Worm (Caenorhabditis elegans) whole organism, L4 larva: ENCODE measurements around the gene F49C5.16.
A peak's percentile ranks its signal among the peaks of the same experiment; 100 is the strongest.

Experiments used
- F37D6.2 ChIP-seq: sonication (generic microtip); optimal IDR thresholded peaks from 2 replicates; lab custom pipeline; 2016; ENCODE audit warnings: mild to moderate bottlenecking, missing genetic modification characterization, missing compliant biosample characterization
- Y105C5A.15 ChIP-seq: fragments of 200-800 bp; sonication (Bioruptor generic); IDR thresholded peaks from 2 replicates; pipeline ENCODE4 v1.3.6; 2022; ENCODE audit warnings: missing genetic modification characterization, missing compliant biosample characterization
- Y48G9A.11 ChIP-seq: fragments of 200-800 bp; sonication (Bioruptor generic); IDR thresholded peaks from 2 replicates; pipeline ENCODE4 v1.3.6; 2022; ENCODE audit warnings: missing genetic modification reagents, missing genetic modification characterization, missing compliant biosample characterization
- Y75B8A.6 ChIP-seq: fragments of 200-800 bp; sonication (Bioruptor generic); IDR thresholded peaks from 2 replicates; pipeline ENCODE4 v1.3.6; 2022; ENCODE audit warnings: missing genetic modification reagents, missing genetic modification characterization, missing compliant biosample characterization
- aha-1 ChIP-seq: fragments of 150-350 bp; peaks from one replicate; lab custom pipeline; 2014; ENCODE audit warnings: missing biosample characterization, missing genetic modification characterization
- ama-1 ChIP-seq: fragments of 150-350 bp; optimal IDR thresholded peaks from 2 replicates; lab custom pipeline; 2014; ENCODE audit warnings: inconsistent platforms, mixed read lengths
- attf-4 ChIP-seq: sonication (generic microtip); optimal IDR thresholded peaks from 3 replicates; lab custom pipeline; 2017; ENCODE audit warnings: missing biosample characterization, missing genetic modification characterization
- ceh-28 ChIP-seq: fragments of 150-350 bp; optimal IDR thresholded peaks from 2 replicates; lab custom pipeline; 2014; ENCODE audit warnings: missing biosample characterization, missing genetic modification reagents, missing genetic modification characterization
- ceh-32 ChIP-seq: sonication (generic microtip); optimal IDR thresholded peaks from 2 replicates; lab custom pipeline; 2016; ENCODE audit warnings: mild to moderate bottlenecking, missing genetic modification characterization, missing compliant biosample characterization; ENCODE audit not compliant: poor library complexity
- ceh-62 ChIP-seq: sonication (generic microtip); optimal IDR thresholded peaks from 2 replicates; lab custom pipeline; 2017; ENCODE audit warnings: missing biosample characterization, missing genetic modification characterization
- cey-2 ChIP-seq: sonication (generic microtip); optimal IDR thresholded peaks from 3 replicates; lab custom pipeline; 2017; ENCODE audit warnings: missing genetic modification characterization, mild to moderate bottlenecking, missing compliant biosample characterization, antibody characterized with exemption, borderline replicate concordance; ENCODE audit not compliant: insufficient read depth
- ctbp-1 ChIP-seq: fragments of 200-800 bp; sonication (Bioruptor generic); IDR thresholded peaks from 2 replicates; pipeline ENCODE4 v1.3.6; 2022; ENCODE audit warnings: missing genetic modification reagents, missing genetic modification characterization, missing compliant biosample characterization
- daf-12 ChIP-seq: fragments of 150-350 bp; optimal IDR thresholded peaks from 2 replicates; lab custom pipeline; 2014; ENCODE audit warnings: missing biosample characterization, missing genetic modification reagents, missing genetic modification characterization
- daf-16 ChIP-seq, 3 experiments: sonication (generic microtip); optimal IDR thresholded peaks; 2 replicates each; lab custom pipeline; 2016 to 2017; ENCODE audit warnings: missing genetic modification characterization in 3 of 3, missing genetic modification reagents in 3 of 3, mild to moderate bottlenecking in 2 of 3, missing compliant biosample characterization in 2 of 3, missing biosample characterization in 1 of 3, moderate library complexity in 1 of 3
- daf-19 ChIP-seq: fragments of 200-800 bp; sonication (Bioruptor generic); conservative IDR thresholded peaks from 2 replicates; pipeline ENCODE4 v1.3.6; 2022; ENCODE audit warnings: missing genetic modification characterization, missing compliant biosample characterization
- dmd-6 ChIP-seq: fragments of 200-800 bp; sonication (Bioruptor generic); IDR thresholded peaks from 2 replicates; pipeline ENCODE4 v1.3.6; 2022; ENCODE audit warnings: missing genetic modification reagents, missing genetic modification characterization, missing compliant biosample characterization
- dmd-8 ChIP-seq: fragments of 200-800 bp; sonication (Bioruptor generic); IDR thresholded peaks from 2 replicates; pipeline ENCODE4 v1.3.6; 2022; ENCODE audit warnings: missing genetic modification characterization, missing compliant biosample characterization
- dve-1 ChIP-seq: sonication (generic microtip); optimal IDR thresholded peaks from 2 replicates; lab custom pipeline; 2017; ENCODE audit warnings: antibody characterized with exemption, mild to moderate bottlenecking, missing genetic modification characterization, missing compliant biosample characterization; ENCODE audit not compliant: insufficient read depth
- fos-1 ChIP-seq: fragments of 150-350 bp; optimal IDR thresholded peaks from 2 replicates; lab custom pipeline; 2014; ENCODE audit warnings: missing biosample characterization, missing genetic modification characterization
- gei-8 ChIP-seq: fragments of 200-800 bp; sonication (Bioruptor generic); optimal IDR thresholded peaks from 2 replicates; lab custom pipeline; 2018; ENCODE audit warnings: mild to moderate bottlenecking, missing genetic modification characterization, missing compliant biosample characterization
- lim-7 ChIP-seq: fragments of 200-800 bp; sonication (Bioruptor generic); IDR thresholded peaks from 2 replicates; pipeline ENCODE4 v1.3.6; 2022; ENCODE audit warnings: missing genetic modification characterization, missing compliant biosample characterization
- lin-15B ChIP-seq: fragments of 150-350 bp; sonication (generic microtip); optimal IDR thresholded peaks from 3 replicates; lab custom pipeline; 2014; ENCODE audit warnings: missing biosample characterization, missing genetic modification characterization
- lin-29 ChIP-seq: fragments of 200-800 bp; sonication (Bioruptor generic); IDR thresholded peaks from 2 replicates; pipeline ENCODE4 v1.3.6; 2022; ENCODE audit warnings: missing genetic modification reagents, missing genetic modification characterization, missing compliant biosample characterization
- lsy-2 ChIP-seq, 2 experiments: fragments of 150-350 bp in 1 of 2; sonication (generic microtip) in 1 of 2; optimal IDR thresholded peaks; 2 replicates each; lab custom pipeline; 2014 to 2017; ENCODE audit warnings: missing biosample characterization in 2 of 2, missing genetic modification characterization in 2 of 2
- mdt-29 ChIP-seq: fragments of 200-800 bp; sonication (Bioruptor generic); IDR thresholded peaks from 2 replicates; pipeline ENCODE4 v1.3.6; 2022; ENCODE audit warnings: missing genetic modification reagents, missing genetic modification characterization, missing compliant biosample characterization
- mep-1 ChIP-seq: fragments of 150-350 bp; sonication (generic microtip); optimal IDR thresholded peaks from 3 replicates; lab custom pipeline; 2014; ENCODE audit warnings: missing biosample characterization, missing genetic modification characterization
- nhr-111 ChIP-seq: fragments of 200-800 bp; sonication (Bioruptor generic); optimal IDR thresholded peaks from 2 replicates; lab custom pipeline; 2018; ENCODE audit warnings: mild to moderate bottlenecking, missing genetic modification characterization, missing compliant biosample characterization
- nhr-237 ChIP-seq: sonication (generic microtip); optimal IDR thresholded peaks from 2 replicates; lab custom pipeline; 2017; ENCODE audit warnings: missing biosample characterization, missing genetic modification characterization
- nhr-28 ChIP-seq: fragments of 150-350 bp; optimal IDR thresholded peaks from 2 replicates; lab custom pipeline; 2014; ENCODE audit warnings: missing biosample characterization, missing genetic modification characterization
- nhr-41 ChIP-seq: fragments of 200-800 bp; sonication (Bioruptor generic); IDR thresholded peaks from 2 replicates; pipeline ENCODE4 v1.3.6; 2022; ENCODE audit warnings: missing genetic modification reagents, missing genetic modification characterization, missing compliant biosample characterization
- nhr-76 ChIP-seq: fragments of 150-350 bp; optimal IDR thresholded peaks from 2 replicates; lab custom pipeline; 2014; ENCODE audit warnings: missing biosample characterization, missing genetic modification characterization
- sdz-12 ChIP-seq: fragments of 200-800 bp; sonication (Bioruptor generic); optimal IDR thresholded peaks from 2 replicates; lab custom pipeline; 2018; ENCODE audit warnings: mild to moderate bottlenecking, missing genetic modification characterization, missing compliant biosample characterization
- set-16 ChIP-seq: fragments of 200-800 bp; sonication (Bioruptor generic); IDR thresholded peaks from 2 replicates; pipeline ENCODE4 v1.3.6; 2022; ENCODE audit warnings: missing genetic modification reagents, missing genetic modification characterization, missing compliant biosample characterization
- skn-1 ChIP-seq: fragments of 150-350 bp; optimal IDR thresholded peaks from 2 replicates; lab custom pipeline; 2014; ENCODE audit warnings: missing biosample characterization, missing genetic modification characterization
- spr-3 ChIP-seq: fragments of 200-800 bp; sonication (Bioruptor generic); optimal IDR thresholded peaks from 2 replicates; lab custom pipeline; 2018; ENCODE audit warnings: mild to moderate bottlenecking, missing genetic modification characterization, missing compliant biosample characterization
- tra-1 ChIP-seq: fragments of 200-800 bp; sonication (Bioruptor generic); IDR thresholded peaks from 2 replicates; pipeline ENCODE4 v1.3.6; 2022; ENCODE audit warnings: missing genetic modification reagents, missing genetic modification characterization, missing compliant biosample characterization
- unc-62 ChIP-seq, 3 experiments: fragments of 150-350 bp in 1 of 3; sonication (generic microtip); optimal IDR thresholded peaks in 2 of 3; peaks in 1 of 3; 1 replicate in 1 of 3; 2 replicates in 2 of 3; lab custom pipeline; 2014 to 2017; ENCODE audit warnings: missing biosample characterization in 3 of 3, missing genetic modification characterization in 3 of 3, missing genetic modification reagents in 3 of 3, missing genotype in 1 of 3

F49C5.16 gene

ce11 chrII:12542594-12542997 is 5.1 kb upstream of the F49C5.16 start (continued):
- 0 out of 2 replicates have a peak, but pooled peaks have one; percentile 46 for TF ChIP-seq Y48G9A.11 (GFP tag; lab: Robert Waterston, UW)
- no peak; the same call in 1 of the 2 replicates for TF ChIP-seq Y75B8A.6 (GFP tag; lab: Robert Waterston, UW)
- TF ChIP-seq spr-3 = no peak
- peak; percentile 40 for TF ChIP-seq dmd-6 (GFP tag; lab: Robert Waterston, UW)
- TF ChIP-seq gei-8 (GFP tag; lab: Kevin White, UChicago) = peak; percentile 26
- peak; percentile 62; the same call in 1 of the 2 replicates for TF ChIP-seq dmd-8 (GFP tag; lab: Robert Waterston, UW)
- no peak for TF ChIP-seq cey-2 (tag; lab: Kevin White, UChicago)

ce11 chrII:12544533-12544932 is 3.1 kb upstream of the F49C5.16 start, which contains the start of gene F49C5.9:
Gene F49C5.9 (minus strand): TSS chrII:12544633.
- no peak for TF ChIP-seq Y105C5A.15 (GFP tag; lab: Robert Waterston, UW)

ce11 chrII:12546413-12546812 is 1.2 kb upstream of the F49C5.16 start, which contains the start of the genes F49C5.5 and F49C5.10:
Gene F49C5.5 (minus strand): TSS chrII:12546513.
Gene F49C5.10 (plus strand): TSS chrII:12546756.
- TF ChIP-seq dmd-8 (GFP tag; lab: Robert Waterston, UW) (no peak), ctbp-1 (GFP tag; lab: Robert Waterston, UW) (no peak), lin-29 (GFP tag; lab: Robert Waterston, UW) (no peak), skn-1 (tag; lab: Kevin White, UChicago) (no peak), ama-1 (lab: Kevin White, UChicago) (no peak), daf-19 (GFP tag; lab: Robert Waterston, UW) (no peak), nhr-111 (no peak), nhr-76 (tag; lab: Kevin White, UChicago) (no peak), dve-1 (tag; lab: Kevin White, UChicago) (no peak), ceh-28 (tag; lab: Kevin White, UChicago) (no peak), daf-12 (tag; lab: Kevin White, UChicago) (no peak), set-16 (GFP tag; lab: Robert Waterston, UW) (no peak), sdz-12 (GFP tag; lab: Kevin White, UChicago) (no peak), mdt-29 (no peak), nhr-237 (tag; lab: Kevin White, UChicago) (no peak), fos-1 (tag; lab: Kevin White, UChicago) (no peak), lin-15B (tag; lab: Kevin White, UChicago) (no peak), daf-16 (GFP tag; optimal IDR thresholded peaks at IDR 0.05; lab: Kevin White, UChicago) (no peak), daf-16 (tag; optimal IDR thresholded peaks at IDR 0.05; lab: Kevin White, UChicago) (no peak)
- TF ChIP-seq, all 104 proteins: peak for 0

- TF ChIP-seq ctbp-1 (GFP tag; lab: Robert Waterston, UW) (no peak), unc-62 (GFP tag; optimal IDR thresholded peaks at IDR 0.05 in 1 of 2; lab: Kevin White, UChicago) (peak in 1 of 2 experiments; percentile 80), unc-62 (tag; optimal IDR thresholded peaks at IDR 0.05; lab: Kevin White, UChicago) (no peak), cey-2 (tag; lab: Kevin White, UChicago) (peak; percentile 16), nhr-28 (tag; lab: Kevin White, UChicago) (peak; percentile 47), tra-1 (GFP tag; lab: Robert Waterston, UW) (0 out of 2 replicates have a peak, but pooled peaks have one; percentile 24), aha-1 (tag; lab: Kevin White, UChicago) (peak; percentile 78), ceh-62 (no peak)
- TF ChIP-seq, all 104 proteins: peak for 5
These were observed 2.0 kb downstream of the F49C5.16 start for ce11 chrII:12549613-12550012.

- TF ChIP-seq nhr-41 (GFP tag; lab: Robert Waterston, UW) (no peak), aha-1 (tag; lab: Kevin White, UChicago) (peak; percentile 55), lsy-2 (tag; optimal IDR thresholded peaks at IDR 0.05; lab: Kevin White, UChicago) (no peak), mep-1 (tag; lab: Kevin White, UChicago) (no peak), F37D6.2 (tag; lab: Kevin White, UChicago) (no peak), attf-4 (tag; lab: Kevin White, UChicago) (no peak), lim-7 (no peak), ceh-32 (tag; lab: Kevin White, UChicago) (no peak), ama-1 (lab: Kevin White, UChicago) (no peak)
These were observed 3.3 kb downstream of the F49C5.16 start for ce11 chrII:12550940-12551339.
